Fruit fly (Drosophila melanogaster): ENCODE data around the gene CG10445.

- TF ChIP-seq psq (optimal IDR thresholded peaks at IDR 0.05) = no peak
- no peak for TF ChIP-seq h (optimal IDR thresholded peaks at IDR 0.05)
Measured at dm6 chr3R:7894586-7894985, 25.5 kb downstream of the CG10445 start.

All from Kc167 (cell line).